Fruit fly (Drosophila melanogaster): ENCODE results near the gene Cht11.

Gene Cht11

DNA sequence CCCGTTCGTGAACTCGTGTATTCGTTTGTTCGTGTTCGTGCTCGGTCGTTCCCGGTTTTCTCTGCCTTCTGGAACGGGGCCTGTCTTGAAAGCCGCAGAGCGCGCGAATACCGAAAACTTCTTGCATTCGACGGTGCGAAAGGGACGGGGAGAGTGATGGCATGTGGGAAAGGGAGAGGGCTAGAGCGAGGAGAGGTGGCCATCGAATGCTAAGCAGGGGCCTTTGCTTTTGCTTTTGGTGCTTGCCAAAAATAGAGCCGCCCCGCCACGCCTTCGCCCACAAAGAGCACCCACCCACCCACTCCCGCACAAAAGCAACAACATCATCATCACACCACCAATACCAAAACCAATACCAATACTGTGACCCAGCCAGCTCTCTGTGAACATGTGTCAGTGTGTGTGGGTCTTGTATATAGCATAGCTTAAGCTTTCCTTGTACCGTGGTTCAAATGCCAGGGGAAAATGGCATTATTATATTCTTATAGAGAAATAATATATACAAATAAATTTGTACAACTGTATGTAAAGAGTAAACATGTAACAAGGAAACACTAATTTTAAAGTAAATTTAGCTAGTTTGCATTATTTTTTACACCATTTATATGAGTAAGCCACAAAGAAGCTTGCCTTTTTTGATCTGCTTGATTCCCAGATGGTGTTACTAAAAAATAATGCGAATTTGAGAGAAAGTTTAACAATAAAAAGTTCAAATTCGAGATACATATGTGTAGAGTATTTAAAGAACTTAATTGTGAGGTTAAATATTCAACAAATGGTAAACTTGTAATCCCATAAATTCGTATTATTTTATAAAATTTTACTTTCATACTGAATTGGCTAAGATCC, 18.1 kb upstream of the Cht11 start, which contains the start of gene CG14434 (continued):
- TF ChIP-seq tap (tag; optimal IDR thresholded peaks at IDR 0.05) = peak; percentile 39
- peak; percentile 29 for TF ChIP-seq E2f1 (GFP tag; IDR thresholded peaks at IDR 0.05)
- no peak for TF ChIP-seq wdn (GFP tag; IDR thresholded peaks at IDR 0.05)
- peak; percentile 68 for TF ChIP-seq NfI (GFP tag; optimal IDR thresholded peaks at IDR 0.05)
- peak; percentile 55 for TF ChIP-seq lab (GFP tag; optimal IDR thresholded peaks at IDR 0.05)
- peak; percentile 79 for TF ChIP-seq CG17829 (tag; optimal IDR thresholded peaks at IDR 0.05)
- TF ChIP-seq Dp (GFP tag; optimal IDR thresholded peaks at IDR 0.05) = no peak
- peak; percentile 52 for TF ChIP-seq Side (GFP tag; optimal IDR thresholded peaks at IDR 0.05)
- no peak for TF ChIP-seq CG7963 (GFP tag; IDR thresholded peaks at IDR 0.05; ENCODE audit: partially characterized antibody)
- no peak for TF ChIP-seq sima (GFP tag; optimal IDR thresholded peaks at IDR 0.05)
- peak; percentile 77 for TF ChIP-seq CG30431 (GFP tag; optimal IDR thresholded peaks at IDR 0.05)
- peak; percentile 91 for TF ChIP-seq tio (GFP tag; optimal IDR thresholded peaks at IDR 0.05)
- no peak for TF ChIP-seq Awh (GFP tag; IDR thresholded peaks at IDR 0.05)
- peak; percentile 71 for TF ChIP-seq CG4820 (GFP tag; optimal IDR thresholded peaks at IDR 0.05)
- peak; percentile 40 for TF ChIP-seq Dek (tag; optimal IDR thresholded peaks at IDR 0.05)
- peak; percentile 64 to 76 for TF ChIP-seq dpn (GFP tag; optimal IDR thresholded peaks at IDR 0.05)
- TF ChIP-seq Aef1 (GFP tag; IDR thresholded peaks at IDR 0.05) = no peak; the same call in 2 of the 3 replicates
- TF ChIP-seq Lim3 (GFP tag; IDR thresholded peaks at IDR 0.05) = no peak
- TF ChIP-seq CG10321 (GFP tag; IDR thresholded peaks at IDR 0.05) = peak; percentile 14; the same call in 1 of the 2 replicates
- TF ChIP-seq NFAT (GFP tag; IDR thresholded peaks at IDR 0.05) = peak; percentile 38; the same call in 1 of the 2 replicates
- TF ChIP-seq CG7372 (GFP tag; IDR thresholded peaks at IDR 0.05) = peak; percentile 27; the same call in 1 of the 2 replicates
- peak; percentile 71 for TF ChIP-seq Nf-YC (tag; optimal IDR thresholded peaks at IDR 0.05)
- peak; percentile 47 for TF ChIP-seq CG9932 (GFP tag; IDR thresholded peaks at IDR 0.05)
- TF ChIP-seq unc-4 (GFP tag; IDR thresholded peaks at IDR 0.05; ENCODE audit: partially characterized antibody) = no peak
- peak; percentile 87 for TF ChIP-seq CG12659 (GFP tag; optimal IDR thresholded peaks at IDR 0.05)
- peak; percentile 21 for TF ChIP-seq Dip3 (GFP tag; optimal IDR thresholded peaks at IDR 0.05)
- TF ChIP-seq CG31441 (GFP tag; IDR thresholded peaks at IDR 0.05) = peak; percentile 86
- TF ChIP-seq nerfin-2 (GFP tag; IDR thresholded peaks at IDR 0.05; ENCODE audit: partially characterized antibody) = no peak
- peak; percentile 70 for TF ChIP-seq CG10462 (GFP tag; optimal IDR thresholded peaks at IDR 0.05)
- TF ChIP-seq CG3163 (GFP tag; optimal IDR thresholded peaks at IDR 0.05) = no peak
- TF ChIP-seq CG3847 (GFP tag; IDR thresholded peaks at IDR 0.05) = peak; percentile 52; the same call in 1 of the 2 replicates
- TF ChIP-seq Hsf (GFP tag; optimal IDR thresholded peaks at IDR 0.05) = peak; percentile 74
- TF ChIP-seq CG14050 (GFP tag; IDR thresholded peaks at IDR 0.05) = peak; percentile 31; the same call in 2 of the 3 replicates
- TF ChIP-seq CG12155 (GFP tag; optimal IDR thresholded peaks at IDR 0.05) = peak; percentile 40
- TF ChIP-seq CG6813 (GFP tag; optimal IDR thresholded peaks at IDR 0.05) = peak; percentile 78
- no peak for TF ChIP-seq CG8944 (GFP tag; optimal IDR thresholded peaks at IDR 0.05)
- no peak for TF ChIP-seq Lpt (GFP tag; optimal IDR thresholded peaks at IDR 0.05)
- TF ChIP-seq Deaf1 (tag; optimal IDR thresholded peaks at IDR 0.05) = peak; percentile 96
- TF ChIP-seq Bdp1 (GFP tag; optimal IDR thresholded peaks at IDR 0.05) = peak; percentile 15
- TF ChIP-seq CG3065 (GFP tag; optimal IDR thresholded peaks at IDR 0.05) = peak; percentile 17
- TF ChIP-seq CG32767 (GFP tag; IDR thresholded peaks at IDR 0.05) = no peak; the same call in 1 of the 2 replicates
- TF ChIP-seq NC2α (GFP tag; optimal IDR thresholded peaks at IDR 0.05) = no peak
- no peak for TF ChIP-seq ham (GFP tag; IDR thresholded peaks at IDR 0.05)
- TF ChIP-seq nau (GFP tag; optimal IDR thresholded peaks at IDR 0.05) = peak; percentile 47
- TF ChIP-seq Eip74EF (GFP tag; optimal IDR thresholded peaks at IDR 0.05) = peak in 1 of 2 experiments; percentile 73
- TF ChIP-seq Ets65A (GFP tag) = no peak
- TF ChIP-seq so (GFP tag; IDR thresholded peaks at IDR 0.05) = peak; percentile 45; the same call in 1 of the 3 replicates
- peak; percentile 49 for TF ChIP-seq YL-1 (GFP tag; optimal IDR thresholded peaks at IDR 0.05)
- TF ChIP-seq wor (GFP tag; IDR thresholded peaks at IDR 0.05) = peak; percentile 69
